Worm (Caenorhabditis elegans): ENCODE data around the gene F40F8.1.

DNA sequence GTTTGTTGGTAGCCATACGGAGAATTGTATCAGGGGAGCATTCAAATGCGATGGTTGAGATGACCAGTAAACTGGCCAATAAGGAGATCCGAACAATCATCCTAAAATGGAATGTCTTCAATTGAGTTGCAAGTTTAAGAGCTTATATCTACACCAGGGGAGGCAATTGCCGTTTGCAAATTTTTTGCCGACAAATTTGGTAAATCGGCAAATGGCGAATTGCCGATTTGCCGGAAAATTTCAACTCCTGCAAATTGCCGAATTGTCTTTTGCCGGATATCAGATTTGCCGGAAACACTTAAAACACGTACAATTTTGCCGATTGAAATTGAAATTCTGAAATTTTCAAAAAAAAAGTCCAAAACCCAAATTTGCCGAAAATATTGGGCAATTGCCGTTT lies 7.4 kb downstream of the F40F8.1 start, which contains the start of gene F40F8.5:
- TF ChIP-seq med-1 (GFP tag; optimal IDR thresholded peaks at IDR 0.05; ENCODE audit: insufficient read depth) (no peak), ztf-23 (GFP tag; IDR thresholded peaks at IDR 0.05) (no peak), ref-1 (GFP tag; conservative IDR thresholded peaks at IDR 0.05) (no peak), T22C8.4 (GFP tag; IDR thresholded peaks at IDR 0.05) (no peak), flt-1 (GFP tag; IDR thresholded peaks at IDR 0.05) (no peak), ztf-29 (GFP tag; IDR thresholded peaks at IDR 0.05) (no peak)
